Worm (Caenorhabditis elegans) whole organism, late embryonic: ENCODE measurements around the gene srw-71.

ENCODE experiments used
- C38D4.7 ChIP-seq: fragments of 200-800 bp; sonication (Bioruptor generic); optimal IDR thresholded peaks from 2 replicates; lab custom pipeline; 2018; ENCODE audit warnings: mild to moderate bottlenecking, missing genetic modification characterization, moderate library complexity, missing compliant biosample characterization
- F13H6.1 ChIP-seq: sonication (generic microtip); optimal IDR thresholded peaks from 2 replicates; lab custom pipeline; 2016; ENCODE audit warnings: missing genetic modification characterization, missing compliant biosample characterization
- K02D7.2 ChIP-seq: sonication (generic microtip); optimal IDR thresholded peaks from 2 replicates; lab custom pipeline; 2017; ENCODE audit warnings: mild to moderate bottlenecking, missing genetic modification characterization, missing compliant biosample characterization
- ama-1 ChIP-seq: fragments of 150-350 bp; optimal IDR thresholded peaks from 2 replicates; lab custom pipeline; 2014
- ceh-14 ChIP-seq: sonication (generic microtip); optimal IDR thresholded peaks from 2 replicates; lab custom pipeline; 2016; ENCODE audit warnings: missing genotype, missing genetic modification characterization, missing compliant biosample characterization
- ceh-18 ChIP-seq: sonication (generic microtip); optimal IDR thresholded peaks from 2 replicates; lab custom pipeline; 2016; ENCODE audit warnings: missing genetic modification characterization, missing compliant biosample characterization
- ceh-19 ChIP-seq: fragments of 200-800 bp; sonication (Bioruptor generic); optimal IDR thresholded peaks from 2 replicates; lab custom pipeline; 2018; ENCODE audit warnings: mild to moderate bottlenecking, missing genetic modification characterization, missing compliant biosample characterization
- ceh-2 ChIP-seq: sonication (generic microtip); optimal IDR thresholded peaks from 2 replicates; lab custom pipeline; 2016; ENCODE audit warnings: missing genotype, missing genetic modification characterization, missing compliant biosample characterization
- ceh-30 ChIP-seq: fragments of 150-350 bp; optimal IDR thresholded peaks from 2 replicates; lab custom pipeline; 2014; ENCODE audit warnings: missing biosample characterization, missing genetic modification characterization
- ceh-31 ChIP-seq: sonication (generic microtip); optimal IDR thresholded peaks from 2 replicates; lab custom pipeline; 2016; ENCODE audit warnings: missing genetic modification characterization, missing compliant biosample characterization
- ceh-45 ChIP-seq: fragments of 200-800 bp; sonication (Bioruptor generic); IDR thresholded peaks from 2 replicates; pipeline ENCODE4 v1.3.6; 2022; ENCODE audit warnings: missing genetic modification reagents, missing genetic modification characterization, missing compliant biosample characterization
- ceh-48 ChIP-seq: sonication (generic microtip); optimal IDR thresholded peaks from 2 replicates; lab custom pipeline; 2016; ENCODE audit warnings: missing genetic modification characterization, inconsistent platforms, missing compliant biosample characterization
- ceh-6 ChIP-seq: fragments of 200-800 bp; sonication (Bioruptor generic); optimal IDR thresholded peaks from 2 replicates; lab custom pipeline; 2018; ENCODE audit warnings: mild to moderate bottlenecking, missing genetic modification characterization, missing compliant biosample characterization
- ceh-9 ChIP-seq: sonication (generic microtip); optimal IDR thresholded peaks from 2 replicates; lab custom pipeline; 2016; ENCODE audit warnings: mild to moderate bottlenecking, missing genetic modification characterization, inconsistent platforms, missing compliant biosample characterization
- dmd-4 ChIP-seq: sonication (generic microtip); optimal IDR thresholded peaks from 2 replicates; lab custom pipeline; 2016; ENCODE audit warnings: borderline replicate concordance, missing genetic modification characterization, missing compliant biosample characterization
- dve-1 ChIP-seq: sonication (generic microtip); optimal IDR thresholded peaks from 2 replicates; lab custom pipeline; 2017; ENCODE audit warnings: antibody characterized with exemption, mild to moderate bottlenecking, missing genetic modification characterization, missing compliant biosample characterization
- ets-4 ChIP-seq: sonication (generic microtip); optimal IDR thresholded peaks from 2 replicates; lab custom pipeline; 2016; ENCODE audit warnings: missing genetic modification characterization, missing compliant biosample characterization
- eyg-1 ChIP-seq: sonication (generic microtip); optimal IDR thresholded peaks from 2 replicates; lab custom pipeline; 2016; ENCODE audit warnings: missing genotype, missing genetic modification characterization, missing compliant biosample characterization
- fkh-10 ChIP-seq: fragments of 150-350 bp; optimal IDR thresholded peaks from 2 replicates; lab custom pipeline; 2014; ENCODE audit warnings: missing biosample characterization, missing genetic modification reagents, missing genetic modification characterization
- fkh-6 ChIP-seq: sonication (generic microtip); optimal IDR thresholded peaks from 2 replicates; lab custom pipeline; 2016; ENCODE audit warnings: missing genetic modification characterization, missing compliant biosample characterization
- hlh-15 ChIP-seq: sonication (generic microtip); optimal IDR thresholded peaks from 2 replicates; lab custom pipeline; 2016; ENCODE audit warnings: missing genetic modification characterization, missing compliant biosample characterization
- hlh-30 ChIP-seq: sonication (generic microtip); optimal IDR thresholded peaks from 2 replicates; lab custom pipeline; 2017; ENCODE audit warnings: antibody characterized with exemption, missing genetic modification characterization, missing compliant biosample characterization; ENCODE audit not compliant: insufficient read depth
- hlh-8 ChIP-seq: sonication (generic microtip); optimal IDR thresholded peaks from 2 replicates; lab custom pipeline; 2016; ENCODE audit warnings: missing genotype, missing genetic modification characterization, missing compliant biosample characterization
- lim-6 ChIP-seq: sonication (generic microtip); optimal IDR thresholded peaks from 2 replicates; lab custom pipeline; 2016; ENCODE audit warnings: missing genetic modification characterization, missing compliant biosample characterization
- mec-3 ChIP-seq: sonication (generic microtip); optimal IDR thresholded peaks from 2 replicates; lab custom pipeline; 2016; ENCODE audit warnings: borderline replicate concordance, missing genetic modification characterization, missing compliant biosample characterization
- nhr-11 ChIP-seq: fragments of 150-350 bp; optimal IDR thresholded peaks from 2 replicates; lab custom pipeline; 2014; ENCODE audit warnings: missing biosample characterization, missing genetic modification characterization
- npax-4 ChIP-seq: sonication (generic microtip); optimal IDR thresholded peaks from 2 replicates; lab custom pipeline; 2016; ENCODE audit warnings: missing genetic modification characterization, missing compliant biosample characterization
- odd-2 ChIP-seq: sonication (generic microtip); optimal IDR thresholded peaks from 2 replicates; lab custom pipeline; 2017; ENCODE audit warnings: antibody characterized with exemption, mild to moderate bottlenecking, missing genetic modification characterization, missing compliant biosample characterization
- pax-1 ChIP-seq: fragments of 150-350 bp; optimal IDR thresholded peaks from 2 replicates; lab custom pipeline; 2014; ENCODE audit warnings: missing biosample characterization, missing genetic modification characterization
- pqm-1 ChIP-seq: sonication (generic microtip); optimal IDR thresholded peaks from 2 replicates; lab custom pipeline; 2016; ENCODE audit warnings: missing genetic modification characterization, missing compliant biosample characterization
- pros-1 ChIP-seq: fragments of 150-350 bp; optimal IDR thresholded peaks from 2 replicates; lab custom pipeline; 2014; ENCODE audit warnings: missing biosample characterization, missing genetic modification reagents, missing genetic modification characterization
- rnt-1 ChIP-seq: sonication (generic microtip); optimal IDR thresholded peaks from 2 replicates; lab custom pipeline; 2016; ENCODE audit warnings: missing genetic modification characterization, missing compliant biosample characterization
- sox-2 ChIP-seq: fragments of 200-800 bp; sonication (Bioruptor generic); IDR thresholded peaks from 2 replicates; pipeline ENCODE4 v1.3.6; 2022; ENCODE audit warnings: missing genetic modification reagents, missing genetic modification characterization, missing compliant biosample characterization
- sox-4 ChIP-seq: sonication (generic microtip); optimal IDR thresholded peaks from 2 replicates; lab custom pipeline; 2017; ENCODE audit warnings: mild to moderate bottlenecking, missing genetic modification characterization, inconsistent platforms, missing compliant biosample characterization
- tbx-2 ChIP-seq: sonication (generic microtip); optimal IDR thresholded peaks from 2 replicates; lab custom pipeline; 2016; ENCODE audit warnings: missing genetic modification characterization, missing compliant biosample characterization
- ttx-3 ChIP-seq: sonication (generic microtip); optimal IDR thresholded peaks from 2 replicates; lab custom pipeline; 2016; ENCODE audit warnings: missing genetic modification reagents, missing genetic modification characterization, missing compliant biosample characterization
- unc-55 ChIP-seq: sonication (generic microtip); optimal IDR thresholded peaks from 2 replicates; lab custom pipeline; 2017; ENCODE audit warnings: missing biosample characterization, missing genetic modification reagents, missing genetic modification characterization
- unc-86 ChIP-seq: sonication (generic microtip); optimal IDR thresholded peaks from 2 replicates; lab custom pipeline; 2016; ENCODE audit warnings: missing genetic modification characterization, missing compliant biosample characterization
- ztf-16 ChIP-seq: sonication (generic microtip); optimal IDR thresholded peaks from 2 replicates; lab custom pipeline; 2017; ENCODE audit warnings: missing genetic modification characterization, missing compliant biosample characterization

The srw-71 gene

DNA sequence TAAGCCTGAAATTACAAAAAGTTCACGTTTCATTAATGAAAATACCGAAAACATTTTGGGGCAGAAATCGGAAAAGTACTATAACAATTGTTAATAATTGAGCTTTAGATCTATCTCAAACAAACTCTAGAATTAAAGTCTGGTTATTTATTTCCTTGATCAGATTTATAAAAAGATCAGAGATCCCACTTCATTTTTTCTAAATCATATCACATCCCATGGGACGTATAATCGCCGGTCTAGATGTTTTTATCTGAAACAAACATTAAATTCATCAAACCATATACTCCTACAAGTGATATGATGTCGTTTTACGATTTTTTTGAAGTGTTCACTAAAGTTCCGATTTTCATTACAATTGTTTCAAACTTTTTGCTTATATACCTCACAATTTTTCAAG lies 19.2 kb downstream of the srw-71 start, which contains the start of gene str-41:
str-41 (plus strand) TSS at position 301 of the 400 bp plus-strand sequence.
- TF ChIP-seq nhr-11 (tag; lab: Kevin White, UChicago) (no peak), npax-4 (no peak), ceh-19 (GFP tag; lab: Kevin White, UChicago) (no peak), unc-55 (GFP tag; lab: Kevin White, UChicago) (no peak)

DNA sequence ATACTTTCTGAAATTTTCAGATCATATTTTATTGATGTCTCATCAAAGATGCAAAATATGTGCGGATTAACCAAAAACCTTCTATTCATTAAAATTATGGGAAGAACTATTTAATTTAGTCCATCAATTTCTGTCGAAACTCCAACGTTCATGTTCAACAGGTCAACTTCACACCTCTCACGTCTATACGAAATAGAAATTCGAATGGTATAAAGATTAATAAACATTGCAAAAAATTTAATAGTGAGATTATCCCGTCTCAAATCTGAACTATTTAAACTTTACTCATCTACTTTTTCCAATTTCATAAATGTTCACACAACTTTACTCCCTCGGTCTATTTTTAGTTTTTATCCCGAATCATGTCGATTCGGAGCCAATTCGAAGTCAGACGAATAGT lies 21.3 kb downstream of the srw-71 start, which contains the start of gene R13D7.2:
R13D7.2 (plus strand) TSS at position 301 of the 400 bp plus-strand sequence.
- TF ChIP-seq rnt-1 (tag; lab: Kevin White, UChicago) (no peak), ceh-14 (no peak), unc-55 (GFP tag; lab: Kevin White, UChicago) (no peak), F13H6.1 (tag; lab: Kevin White, UChicago) (no peak), pax-1 (tag; lab: Kevin White, UChicago) (no peak), lim-6 (tag; lab: Kevin White, UChicago) (no peak), eyg-1 (tag; lab: Kevin White, UChicago) (no peak), ceh-30 (no peak), tbx-2 (tag; lab: Kevin White, UChicago) (no peak), dmd-4 (tag; lab: Kevin White, UChicago) (no peak), ets-4 (no peak), pqm-1 (tag; lab: Kevin White, UChicago) (no peak), hlh-8 (no peak), npax-4 (no peak), pros-1 (tag; lab: Kevin White, UChicago) (no peak), ceh-45 (GFP tag; lab: Robert Waterston, UW) (no peak), fkh-6 (tag; lab: Kevin White, UChicago) (no peak), ztf-16 (tag; lab: Kevin White, UChicago) (no peak), dve-1 (tag; lab: Kevin White, UChicago) (no peak), unc-86 (tag; lab: Kevin White, UChicago) (no peak)

DNA sequence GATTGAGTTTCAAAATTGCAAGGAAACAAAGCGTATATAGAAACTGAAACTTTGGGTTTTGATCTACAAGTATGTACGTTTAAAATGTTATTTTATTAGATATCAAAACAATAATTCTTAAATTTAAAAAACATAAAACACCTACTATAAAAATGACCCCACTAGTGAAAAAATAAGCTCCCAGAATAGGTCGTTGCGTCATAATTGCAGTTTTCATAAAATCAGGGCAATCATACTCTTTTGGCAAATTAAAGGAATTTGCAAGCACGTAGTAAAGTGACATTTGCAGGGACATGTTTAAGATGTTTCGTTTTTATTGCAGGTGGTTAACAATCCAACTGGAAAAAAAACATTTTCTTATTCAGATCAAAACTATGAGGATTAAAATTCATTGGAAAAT lies 22.4 kb downstream of the srw-71 start, which contains the start of gene srt-6:
srt-6 (minus strand) TSS at position 295 of the 400 bp plus-strand sequence.
- TF ChIP-seq K02D7.2 = no peak
- TF ChIP-seq ceh-9 (tag; lab: Kevin White, UChicago) = no peak
- TF ChIP-seq ceh-6 (GFP tag; lab: Kevin White, UChicago) = no peak
- no peak for TF ChIP-seq ama-1 (lab: Kevin White, UChicago)

DNA sequence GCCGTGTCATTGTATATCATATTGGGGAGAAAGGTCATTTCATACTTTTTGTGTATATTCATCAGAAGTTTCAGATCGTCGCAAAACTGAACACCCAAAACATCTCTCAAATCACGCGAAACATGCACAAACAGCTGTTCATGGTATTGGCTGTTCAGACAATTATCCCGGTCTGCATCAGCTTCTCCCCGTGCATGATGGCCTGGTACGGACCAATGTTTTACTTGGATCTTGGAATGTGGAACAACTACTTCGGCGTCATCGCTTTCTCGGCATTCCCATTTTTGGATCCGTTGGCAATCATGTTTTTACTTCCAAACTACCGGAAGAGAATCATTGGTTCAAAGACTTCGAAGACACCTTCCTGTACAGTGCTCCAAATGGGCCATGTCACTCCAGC lies 27.4 kb downstream of the srw-71 start:
- no peak for TF ChIP-seq sox-2 (GFP tag; lab: Robert Waterston, UW)
- no peak for TF ChIP-seq fkh-10 (GFP tag; lab: Kevin White, UChicago)
- no peak for TF ChIP-seq ceh-45 (GFP tag; lab: Robert Waterston, UW)
- TF ChIP-seq ceh-2 = no peak
- no peak for TF ChIP-seq ttx-3
- no peak for TF ChIP-seq ceh-18 (tag; lab: Kevin White, UChicago)
- TF ChIP-seq sox-4 (tag; lab: Kevin White, UChicago) = no peak
- no peak for TF ChIP-seq C38D4.7 (GFP tag; lab: Kevin White, UChicago)
- TF ChIP-seq hlh-15 (tag; lab: Kevin White, UChicago) = no peak
- no peak for TF ChIP-seq ceh-48 (tag; lab: Kevin White, UChicago)
- no peak for TF ChIP-seq ceh-31 (tag; lab: Kevin White, UChicago)
- TF ChIP-seq mec-3 (tag; lab: Kevin White, UChicago) = no peak
- no peak for TF ChIP-seq hlh-30 (tag; lab: Kevin White, UChicago)
- TF ChIP-seq odd-2 = no peak
- TF ChIP-seq, all 69 proteins: peak for 0
